Fruit fly (Drosophila melanogaster): Measurements from ENCODE around the gene dpr18.

DNA sequence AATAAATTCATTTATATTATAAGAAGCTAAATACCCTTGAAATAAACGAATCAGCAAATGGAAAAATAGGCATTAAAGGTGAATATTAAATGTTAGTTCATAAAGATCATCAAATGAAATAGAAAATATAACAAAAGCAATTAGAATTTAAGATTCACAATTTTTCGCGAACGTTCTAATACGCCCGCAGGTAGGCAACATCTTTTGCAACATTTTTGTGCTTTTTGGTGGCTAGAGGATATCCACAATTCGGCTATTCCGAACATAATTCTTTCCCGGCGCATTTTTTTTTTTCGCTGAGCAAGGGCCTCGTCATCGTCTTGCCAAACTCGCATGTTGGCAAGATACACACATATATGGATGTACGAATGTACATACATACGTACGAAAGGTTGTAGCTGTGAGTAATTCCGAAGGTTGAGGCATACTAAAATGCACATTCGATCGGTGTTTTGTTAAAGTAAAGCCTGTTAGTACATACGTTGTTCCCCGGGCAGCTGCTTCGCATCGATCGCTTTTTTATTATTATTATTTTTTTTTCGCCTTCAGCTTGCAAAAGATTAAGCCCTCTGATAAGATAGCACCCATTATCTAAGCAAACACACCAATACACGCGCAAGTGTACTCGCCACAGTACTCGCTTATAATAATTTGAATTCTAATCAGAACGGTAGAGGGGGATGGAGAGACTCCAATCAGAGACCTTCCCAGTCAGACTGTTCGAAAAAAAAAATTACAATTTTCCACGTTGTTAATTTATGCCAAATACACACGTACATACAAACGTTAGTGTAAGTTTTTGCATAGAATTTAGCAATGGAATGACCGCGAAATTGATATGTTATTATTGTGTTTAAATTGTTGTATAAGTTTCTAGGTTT is 39.0 kb downstream of the dpr18 start:
- no peak for TF ChIP-seq CTCF (optimal IDR thresholded peaks at IDR 0.05)
- no peak for TF ChIP-seq CG8478 (optimal IDR thresholded peaks at IDR 0.05)

Measured in S2 (cell line).